Worm (Caenorhabditis elegans) whole organism, mixed stage, embryonic: ENCODE results near the gene Y45G5AM.9.

Source experiments
- ceh-43 ChIP-seq: fragments of 200-800 bp; sonication (Bioruptor generic); optimal IDR thresholded peaks from 2 replicates; lab custom pipeline; 2018; ENCODE audit warnings: mild to moderate bottlenecking, missing genetic modification characterization, moderate library complexity, missing compliant biosample characterization
- drap-1 ChIP-seq: fragments of 200-800 bp; sonication (Bioruptor generic); optimal IDR thresholded peaks from 3 replicates; lab custom pipeline; 2018; ENCODE audit warnings: mild to moderate bottlenecking, missing genetic modification characterization, missing compliant biosample characterization
- elt-3 ChIP-seq: fragments of 150-350 bp; optimal IDR thresholded peaks from 2 replicates; lab custom pipeline; 2014; ENCODE audit warnings: missing biosample characterization, missing genetic modification characterization
- lin-32 ChIP-seq: fragments of 200-800 bp; sonication (Bioruptor generic); optimal IDR thresholded peaks from 2 replicates; lab custom pipeline; 2018; ENCODE audit warnings: mild to moderate bottlenecking, missing genetic modification characterization, missing compliant biosample characterization
- mep-1 ChIP-seq: fragments of 150-350 bp; optimal IDR thresholded peaks from 2 replicates; lab custom pipeline; 2017; ENCODE audit warnings: missing biosample characterization, missing genetic modification reagents, missing genetic modification characterization, inconsistent platforms
- nhr-12 ChIP-seq: fragments of 150-350 bp; optimal IDR thresholded peaks from 2 replicates; lab custom pipeline; 2014; ENCODE audit warnings: missing biosample characterization, missing genetic modification characterization
- nhr-76 ChIP-seq: sonication (generic microtip); optimal IDR thresholded peaks from 2 replicates; lab custom pipeline; 2017; ENCODE audit warnings: missing biosample characterization, missing genetic modification characterization
- snpc-4 ChIP-seq: fragments of 150-350 bp; optimal IDR thresholded peaks from 2 replicates; lab custom pipeline; 2014; ENCODE audit warnings: missing biosample characterization, missing genetic modification characterization
- unc-120 ChIP-seq: sonication (generic microtip); optimal IDR thresholded peaks from 2 replicates; lab custom pipeline; 2017; ENCODE audit warnings: missing genetic modification characterization, missing compliant biosample characterization; ENCODE audit not compliant: poor library complexity, severe bottlenecking
- ztf-11 ChIP-seq: fragments of 150-350 bp; optimal IDR thresholded peaks from 2 replicates; lab custom pipeline; 2014; ENCODE audit warnings: missing biosample characterization, missing genetic modification characterization

- no peak for TF ChIP-seq unc-120 (tag; lab: Kevin White, UChicago)
- peak; percentile 87 for TF ChIP-seq elt-3 (tag; lab: Kevin White, UChicago)
- no peak for TF ChIP-seq nhr-12 (tag; lab: Kevin White, UChicago)
- no peak for TF ChIP-seq ztf-11
- TF ChIP-seq nhr-76 = no peak
- no peak for TF ChIP-seq drap-1 (GFP tag; lab: Kevin White, UChicago)
- no peak for TF ChIP-seq ceh-43 (GFP tag; lab: Kevin White, UChicago)
- no peak for TF ChIP-seq mep-1 (tag; lab: Kevin White, UChicago)
- no peak for TF ChIP-seq lin-32 (GFP tag; lab: Kevin White, UChicago)
- TF ChIP-seq snpc-4 = no peak
These were observed 62.9 kb downstream of the Y45G5AM.9 start, which contains the start of gene nhr-57 for ce11 chrV:4131471-4131939.
